Fruit fly (Drosophila melanogaster) whole organism, embryonic: ENCODE results near the gene CG18766.

Experiments used
- BtbVII ChIP-seq: fragments of 200-800 bp; sonication (Bioruptor generic); optimal IDR thresholded peaks from 3 replicates; lab custom pipeline; 2017; ENCODE audit warnings: missing biosample characterization, mild to moderate bottlenecking, missing genetic modification characterization
- CG10274 ChIP-seq: fragments of 200-800 bp; sonication (Bioruptor generic); optimal IDR thresholded peaks from 3 replicates; lab custom pipeline; 2017; ENCODE audit warnings: missing biosample characterization, mild to moderate bottlenecking, missing genetic modification characterization
- CG11504 ChIP-seq: fragments of 200-800 bp; sonication (Bioruptor generic); optimal IDR thresholded peaks from 3 replicates; lab custom pipeline; 2019; ENCODE audit warnings: missing biosample characterization, mild to moderate bottlenecking, missing genetic modification characterization, moderate library complexity
- CG12391 ChIP-seq: fragments of 200-800 bp; sonication (Bioruptor generic); optimal IDR thresholded peaks from 3 replicates; lab custom pipeline; 2018; ENCODE audit warnings: missing biosample characterization, mild to moderate bottlenecking, missing genetic modification characterization, moderate library complexity
- CG18619 ChIP-seq: fragments of 200-800 bp; sonication (Bioruptor generic); optimal IDR thresholded peaks from 3 replicates; lab custom pipeline; 2017; ENCODE audit warnings: missing biosample characterization, mild to moderate bottlenecking, missing genetic modification characterization
- CG2116 ChIP-seq: fragments of 200-800 bp; sonication (Bioruptor generic); optimal IDR thresholded peaks from 3 replicates; lab custom pipeline; 2018; ENCODE audit warnings: missing biosample characterization, mild to moderate bottlenecking, missing genetic modification characterization
- CG2678 ChIP-seq: fragments of 200-800 bp; sonication (Bioruptor generic); optimal IDR thresholded peaks from 3 replicates; lab custom pipeline; 2019; ENCODE audit warnings: missing biosample characterization, mild to moderate bottlenecking, missing genetic modification characterization, moderate library complexity
- CG2712 ChIP-seq: fragments of 200-800 bp; optimal IDR thresholded peaks from 3 replicates; lab custom pipeline; 2019; ENCODE audit warnings: missing biosample characterization, mild to moderate bottlenecking, missing genetic modification characterization, moderate library complexity
- CG4360 ChIP-seq: fragments of 200-800 bp; sonication (Bioruptor generic); IDR thresholded peaks from 2 replicates; pipeline ENCODE4 v1.3.6; 2022; ENCODE audit warnings: missing biosample characterization, missing genetic modification characterization
- Chrac-16 ChIP-seq: fragments of 200-800 bp; sonication (Bioruptor generic); optimal IDR thresholded peaks from 3 replicates; lab custom pipeline; 2016; ENCODE audit warnings: missing biosample characterization, missing genetic modification characterization
- Dad ChIP-seq: fragments of 200-800 bp; sonication (Bioruptor generic); optimal IDR thresholded peaks from 3 replicates; lab custom pipeline; 2016; ENCODE audit warnings: missing biosample characterization, missing genetic modification characterization
- Dip2 ChIP-seq: fragments of 200-800 bp; sonication (Bioruptor generic); IDR thresholded peaks from 2 replicates; pipeline ENCODE4 v1.3.6; 2022; ENCODE audit warnings: missing biosample characterization, missing genetic modification characterization
- Dll ChIP-seq: fragments of 200-800 bp; sonication (Bioruptor generic); IDR thresholded peaks from 4 replicates; pipeline ENCODE4 v1.3.6; 2022; ENCODE audit warnings: missing biosample characterization, missing genetic modification characterization; ENCODE audit not compliant: partially characterized antibody
- Eip74EF ChIP-seq, 2 experiments: fragments of 200-800 bp in 1 of 2; fragments of >200 bp in 1 of 2; sonication (Bioruptor generic) in 1 of 2; optimal IDR thresholded peaks; 2 replicates each; lab custom pipeline; 2017 to 2019; ENCODE audit warnings: missing biosample characterization in 2 of 2, missing genetic modification characterization in 2 of 2, mild to moderate bottlenecking in 1 of 2, moderate library complexity in 1 of 2
- Elba2 ChIP-seq: fragments of 200-800 bp; sonication (Bioruptor generic); optimal IDR thresholded peaks from 3 replicates; lab custom pipeline; 2016; ENCODE audit warnings: missing biosample characterization, missing genetic modification characterization
- Gug ChIP-seq: fragments of 200-800 bp; sonication (Bioruptor generic); IDR thresholded peaks from 4 replicates; pipeline ENCODE4 v1.3.6; 2022; ENCODE audit warnings: missing biosample characterization, missing genetic modification characterization
- HHEX ChIP-seq: fragments of 200-800 bp; sonication (Bioruptor generic); optimal IDR thresholded peaks from 3 replicates; lab custom pipeline; 2017; ENCODE audit warnings: missing biosample characterization, mild to moderate bottlenecking, missing genetic modification characterization, missing genetic modification reagents
- Hmx ChIP-seq: fragments of 200-800 bp; sonication (Bioruptor generic); optimal IDR thresholded peaks from 2 replicates; lab custom pipeline; 2016; ENCODE audit warnings: missing biosample characterization, missing genetic modification characterization
- MTF-1 ChIP-seq: fragments of 200-800 bp; sonication (Bioruptor generic); optimal IDR thresholded peaks from 2 replicates; lab custom pipeline; 2018; ENCODE audit warnings: missing biosample characterization, mild to moderate bottlenecking, missing genetic modification characterization, borderline replicate concordance
- Mad ChIP-seq: fragments of 200-800 bp; sonication (Bioruptor generic); optimal IDR thresholded peaks from 2 replicates; lab custom pipeline; 2016; ENCODE audit warnings: missing biosample characterization, missing genetic modification characterization
- Oli ChIP-seq: fragments of 200-800 bp; sonication (Bioruptor generic); optimal IDR thresholded peaks from 2 replicates; lab custom pipeline; 2018; ENCODE audit warnings: missing biosample characterization, mild to moderate bottlenecking, missing genetic modification characterization, moderate library complexity
- Ptx1 ChIP-seq: fragments of 200-800 bp; sonication (Bioruptor generic); IDR thresholded peaks from 2 replicates; pipeline ENCODE4 v1.3.6; 2022; ENCODE audit warnings: missing biosample characterization, missing genetic modification characterization
- Rfx ChIP-seq: fragments of 200-800 bp; sonication (Bioruptor generic); IDR thresholded peaks from 2 replicates; pipeline ENCODE4 v1.3.6; 2022; ENCODE audit warnings: missing biosample characterization, missing genetic modification characterization
- Sin3A ChIP-seq: fragments of >200 bp; optimal IDR thresholded peaks from 2 replicates; lab custom pipeline; 2018
- Six4 ChIP-seq: fragments of 200-800 bp; sonication (Bioruptor generic); optimal IDR thresholded peaks from 2 replicates; lab custom pipeline; 2016; ENCODE audit warnings: missing biosample characterization, missing genetic modification characterization
- Sox100B ChIP-seq: fragments of 200-800 bp; sonication (Bioruptor generic); optimal IDR thresholded peaks from 3 replicates; lab custom pipeline; 2018; ENCODE audit warnings: missing biosample characterization, mild to moderate bottlenecking, missing genetic modification characterization
- Vsx1 ChIP-seq: fragments of 200-800 bp; sonication (Bioruptor generic); optimal IDR thresholded peaks from 2 replicates; lab custom pipeline; 2017; ENCODE audit warnings: missing biosample characterization, mild to moderate bottlenecking, missing genetic modification characterization, missing genetic modification reagents
- ac ChIP-seq: fragments of 200-800 bp; sonication (Bioruptor generic); optimal IDR thresholded peaks from 3 replicates; lab custom pipeline; 2017; ENCODE audit warnings: missing biosample characterization, mild to moderate bottlenecking, missing genetic modification characterization
- aop ChIP-seq: fragments of 200-800 bp; sonication (Bioruptor generic); IDR thresholded peaks from 2 replicates; pipeline ENCODE4 v1.3.6; 2022; ENCODE audit warnings: missing biosample characterization, missing genetic modification characterization
- ap ChIP-seq: fragments of 200-800 bp; sonication (Bioruptor generic); IDR thresholded peaks from 2 replicates; pipeline ENCODE4 v1.3.6; 2022; ENCODE audit warnings: missing biosample characterization, missing genetic modification characterization
- ara ChIP-seq: fragments of 200-800 bp; sonication (Bioruptor generic); IDR thresholded peaks from 2 replicates; pipeline ENCODE4 v1.3.6; 2022; ENCODE audit warnings: missing biosample characterization, missing genetic modification characterization
- br ChIP-seq: fragments of >200 bp; optimal IDR thresholded peaks from 2 replicates; lab custom pipeline; 2017
- chinmo ChIP-seq: fragments of 200-800 bp; sonication (Bioruptor generic); IDR thresholded peaks from 4 replicates; pipeline ENCODE4 v1.3.6; 2022; ENCODE audit warnings: missing biosample characterization, missing genetic modification characterization; ENCODE audit not compliant: partially characterized antibody
- esg ChIP-seq: fragments of 200-800 bp; sonication (Bioruptor generic); conservative IDR thresholded peaks from 2 replicates; pipeline ENCODE4 v1.3.6; 2022; ENCODE audit warnings: missing biosample characterization, missing genetic modification characterization
- fru ChIP-seq: fragments of >200 bp; optimal IDR thresholded peaks from 2 replicates; lab custom pipeline; 2017
- hth ChIP-seq: fragments of >200 bp; optimal IDR thresholded peaks from 2 replicates; lab custom pipeline; 2017; ENCODE audit warnings: inconsistent platforms
- ken ChIP-seq: fragments of 200-800 bp; sonication (Bioruptor generic); IDR thresholded peaks from 3 replicates; pipeline ENCODE4 v1.3.6; 2022; ENCODE audit warnings: missing biosample characterization, missing genetic modification characterization
- lola ChIP-seq, 3 experiments: fragments of >200 bp in 2 of 3; fragments of 200-800 bp in 1 of 3; sonication (Bioruptor generic) in 1 of 3; optimal IDR thresholded peaks; 2 replicates each; lab custom pipeline; 2017 to 2019; ENCODE audit warnings: missing biosample characterization in 3 of 3, missing genetic modification characterization in 3 of 3, mild to moderate bottlenecking in 1 of 3, moderate library complexity in 1 of 3
- lov ChIP-seq, 2 experiments: fragments of 200-800 bp in 1 of 2; fragments of >200 bp in 1 of 2; sonication (Bioruptor generic) in 1 of 2; IDR thresholded peaks in 1 of 2; optimal IDR thresholded peaks in 1 of 2; 2 replicates in 1 of 2; 3 replicates in 1 of 2; pipeline versions ENCODE4 v1.3.6 to Lab custom; 2017 to 2022; ENCODE audit warnings: missing biosample characterization in 1 of 2, missing genetic modification characterization in 1 of 2
- nau ChIP-seq: fragments of 200-800 bp; sonication (Bioruptor generic); optimal IDR thresholded peaks from 3 replicates; lab custom pipeline; 2017; ENCODE audit warnings: missing biosample characterization, mild to moderate bottlenecking, missing genetic modification characterization, missing genetic modification reagents
- otp ChIP-seq: fragments of 200-800 bp; sonication (Bioruptor generic); IDR thresholded peaks from 3 replicates; pipeline ENCODE4, ENCODE4 v1.3.6; 2022; ENCODE audit warnings: missing biosample characterization, missing genetic modification characterization
- phol ChIP-seq: fragments of 200-800 bp; sonication (Bioruptor generic); optimal IDR thresholded peaks from 3 replicates; lab custom pipeline; 2018; ENCODE audit warnings: missing biosample characterization, mild to moderate bottlenecking, missing genetic modification characterization, moderate library complexity
- prd ChIP-seq, 3 experiments: fragments of >200 bp in 2 of 3; fragments of 200-800 bp in 1 of 3; sonication (Bioruptor generic) in 1 of 3; optimal IDR thresholded peaks in 2 of 3; IDR thresholded peaks in 1 of 3; 2 replicates in 2 of 3; 3 replicates in 1 of 3; pipeline versions ENCODE4 v1.3.6 to Lab custom; 2017 to 2022; ENCODE audit warnings: missing biosample characterization in 1 of 3, missing genetic modification characterization in 1 of 3
- sens ChIP-seq: fragments of 200-800 bp; sonication (Bioruptor generic); peaks from one replicate; lab custom pipeline; 2016; ENCODE audit warnings: missing biosample characterization, missing genetic modification characterization
- trem ChIP-seq: fragments of 200-800 bp; optimal IDR thresholded peaks from 3 replicates; lab custom pipeline; 2019; ENCODE audit warnings: missing biosample characterization, mild to moderate bottlenecking, missing genetic modification characterization, moderate library complexity
- tup ChIP-seq: fragments of 200-800 bp; sonication (Bioruptor generic); optimal IDR thresholded peaks from 2 replicates; lab custom pipeline; 2016; ENCODE audit warnings: missing biosample characterization, mild to moderate bottlenecking, missing genetic modification characterization, moderate library complexity
- tx ChIP-seq: fragments of 200-800 bp; sonication (Bioruptor generic); optimal IDR thresholded peaks from 2 replicates; lab custom pipeline; 2016; ENCODE audit warnings: missing biosample characterization, missing genetic modification characterization
- zfh2 ChIP-seq: fragments of 200-800 bp; sonication (Bioruptor generic); optimal IDR thresholded peaks from 2 replicates; lab custom pipeline; 2016; ENCODE audit warnings: missing biosample characterization, missing genetic modification characterization

The CG18766 gene

dm6 chr3R:27281022-27281810 is 36.2 kb upstream of the CG18766 start (continued):
- TF ChIP-seq Ptx1 (GFP tag; lab: Robert Waterston, UW) (peak; percentile 97), Dad (peak; percentile 93), Mad (GFP tag; lab: Kevin White, UChicago) (peak; percentile 95), tx (GFP tag; lab: Kevin White, UChicago) (peak; percentile 91), CG2712 (tag; lab: Kevin White, UChicago) (peak; percentile 94), sens (GFP tag; lab: Kevin White, UChicago) (peak; percentile 98), nau (GFP tag; lab: Kevin White, UChicago) (peak; percentile 91), CG12391 (tag; lab: Kevin White, UChicago) (peak; percentile 94), Vsx1 (GFP tag; lab: Kevin White, UChicago) (peak; percentile 97), otp (GFP tag; lab: Robert Waterston, UW) (peak; percentile 95), Hmx (GFP tag; lab: Kevin White, UChicago) (peak; percentile 62), aop (GFP tag; lab: Robert Waterston, UW) (peak; percentile 91), Sin3A (lab: Kevin White, UChicago) (no peak), fru (lab: Kevin White, UChicago) (peak; percentile 59), hth (lab: Kevin White, UChicago) (no peak), Sox100B (GFP tag; lab: Kevin White, UChicago) (peak; percentile 84), CG10274 (GFP tag; lab: Kevin White, UChicago) (peak; percentile 87), Oli (peak; percentile 97), phol (tag; lab: Kevin White, UChicago) (peak; percentile 91), esg (peak; percentile 96), ac (GFP tag; lab: Kevin White, UChicago) (peak; percentile 78), Dll (GFP tag; lab: Robert Waterston, UW) (peak; percentile 29; the same call in 1 of the 4 replicates), Elba2 (GFP tag; lab: Kevin White, UChicago) (no peak), lola (GFP tag; optimal IDR thresholded peaks at IDR 0.05; lab: Kevin White, UChicago) (peak in 1 of 3 experiments; percentile 78), MTF-1 (GFP tag; lab: Kevin White, UChicago) (peak; percentile 92), CG4360 (peak; percentile 78), ap (peak; percentile 94), Chrac-16 (GFP tag; lab: Kevin White, UChicago) (peak; percentile 95), tup (GFP tag; lab: Kevin White, UChicago) (peak; percentile 80), Rfx (peak; percentile 98), br (lab: Kevin White, UChicago) (no peak), prd (optimal IDR thresholded peaks at IDR 0.05; lab: Kevin White, UChicago) (no peak), prd (GFP tag; IDR thresholded peaks at IDR 0.05; lab: Robert Waterston, UW) (peak; percentile 97), zfh2 (GFP tag; lab: Kevin White, UChicago) (peak; percentile 96), CG2678 (peak; percentile 96), Eip74EF (GFP tag; optimal IDR thresholded peaks at IDR 0.05; lab: Kevin White, UChicago) (peak in 1 of 2 experiments; percentile 88), BtbVII (GFP tag; lab: Kevin White, UChicago) (peak; percentile 95), CG11504 (peak; percentile 94), ken (peak; percentile 97), ara (GFP tag; lab: Robert Waterston, UW) (peak; percentile 96), CG2116 (peak; percentile 65), Dip2 (GFP tag; lab: Robert Waterston, UW) (peak; percentile 50; the same call in 1 of the 2 replicates), chinmo (GFP tag; lab: Robert Waterston, UW) (peak; percentile 88; the same call in 3 of the 4 replicates), lov (optimal IDR thresholded peaks at IDR 0.05; lab: Kevin White, UChicago) (no peak), lov (GFP tag; IDR thresholded peaks at IDR 0.05; lab: Robert Waterston, UW) (peak; percentile 97), Gug (peak; percentile 98), HHEX (GFP tag; lab: Kevin White, UChicago) (peak; percentile 96), Six4 (GFP tag; lab: Kevin White, UChicago) (peak; percentile 92), trem (tag; lab: Kevin White, UChicago) (peak; percentile 89), CG18619 (GFP tag; lab: Kevin White, UChicago) (peak; percentile 96)
